Fruit fly (Drosophila melanogaster) whole organism, adult: Measurements from ENCODE around the gene CG43208.

Source experiments
- CG11617 ChIP-seq: fragments of 200-800 bp; sonication (Bioruptor generic); optimal IDR thresholded peaks from 2 replicates; lab custom pipeline; 2017; ENCODE audit warnings: mild to moderate bottlenecking, missing biosample characterization, missing genetic modification reagents, missing genetic modification characterization
- CG12768 ChIP-seq: fragments of 200-800 bp; sonication (Bioruptor generic); optimal IDR thresholded peaks from 2 replicates; lab custom pipeline; 2017; ENCODE audit warnings: missing biosample characterization, missing genetic modification characterization, mild to moderate bottlenecking, moderate library complexity, missing genetic modification reagents
- CG14711 ChIP-seq: fragments of 200-800 bp; sonication (Bioruptor generic); optimal IDR thresholded peaks from 2 replicates; lab custom pipeline; 2018; ENCODE audit warnings: missing biosample characterization, mild to moderate bottlenecking, missing genetic modification characterization, moderate library complexity
- CG1620 ChIP-seq: fragments of 200-800 bp; sonication (Bioruptor generic); optimal IDR thresholded peaks from 2 replicates; lab custom pipeline; 2016; ENCODE audit warnings: missing biosample characterization, missing genetic modification characterization
- CG5204 ChIP-seq: fragments of 200-800 bp; sonication (Bioruptor generic); optimal IDR thresholded peaks from 2 replicates; lab custom pipeline; 2016; ENCODE audit warnings: missing biosample characterization, missing genetic modification characterization
- CG7045 ChIP-seq: fragments of 200-800 bp; sonication (Bioruptor generic); optimal IDR thresholded peaks from 2 replicates; lab custom pipeline; 2017; ENCODE audit warnings: missing biosample characterization, mild to moderate bottlenecking, missing genetic modification characterization
- Crg-1 ChIP-seq: fragments of 200-800 bp; sonication (Bioruptor generic); optimal IDR thresholded peaks from 2 replicates; lab custom pipeline; 2016; ENCODE audit warnings: missing biosample characterization, missing genetic modification characterization
- Hr96 ChIP-seq: fragments of 200-800 bp; sonication (Bioruptor generic); optimal IDR thresholded peaks from 2 replicates; lab custom pipeline; 2016; ENCODE audit warnings: missing biosample characterization, missing genetic modification characterization
- Mnt ChIP-seq: fragments of 200-800 bp; sonication (Bioruptor generic); optimal IDR thresholded peaks from 2 replicates; lab custom pipeline; 2016; ENCODE audit warnings: missing biosample characterization, mild to moderate bottlenecking, missing genetic modification characterization
- cic ChIP-seq: fragments of 200-800 bp; sonication (Bioruptor generic); optimal IDR thresholded peaks from 2 replicates; lab custom pipeline; 2017; ENCODE audit warnings: missing biosample characterization, mild to moderate bottlenecking, missing genetic modification characterization, moderate library complexity
- cnc ChIP-seq, 2 experiments: fragments of >200 bp; optimal IDR thresholded peaks; 2 replicates each; lab custom pipeline; 2017
- ovo ChIP-seq: fragments of 200-800 bp; sonication (Bioruptor generic); optimal IDR thresholded peaks from 2 replicates; lab custom pipeline; 2016; ENCODE audit warnings: missing biosample characterization, missing genetic modification characterization
- toe ChIP-seq: fragments of 200-800 bp; sonication (Bioruptor generic); optimal IDR thresholded peaks from 2 replicates; lab custom pipeline; 2016; ENCODE audit warnings: missing biosample characterization, missing genetic modification characterization

dm6 chr3R:13302348-13302747 lies 878 bp upstream of the CG43208 start, which contains the start of gene CG32473:
- TF ChIP-seq CG1620 (GFP tag; lab: Kevin White, UChicago) (no peak), CG14711 (tag; lab: Kevin White, UChicago) (no peak), cnc (optimal IDR thresholded peaks at IDR 0.05; lab: Kevin White, UChicago) (no peak), CG7045 (GFP tag; lab: Kevin White, UChicago) (no peak), CG12768 (no peak), Hr96 (GFP tag; lab: Kevin White, UChicago) (no peak), CG11617 (GFP tag; lab: Kevin White, UChicago) (no peak), Mnt (no peak), cic (GFP tag; lab: Kevin White, UChicago) (no peak), Crg-1 (GFP tag; lab: Kevin White, UChicago) (no peak), toe (GFP tag; lab: Kevin White, UChicago) (no peak), ovo (no peak), CG5204 (GFP tag; lab: Kevin White, UChicago) (no peak)
